Worm (Caenorhabditis elegans): ENCODE results near the gene pgp-3.

DNA sequence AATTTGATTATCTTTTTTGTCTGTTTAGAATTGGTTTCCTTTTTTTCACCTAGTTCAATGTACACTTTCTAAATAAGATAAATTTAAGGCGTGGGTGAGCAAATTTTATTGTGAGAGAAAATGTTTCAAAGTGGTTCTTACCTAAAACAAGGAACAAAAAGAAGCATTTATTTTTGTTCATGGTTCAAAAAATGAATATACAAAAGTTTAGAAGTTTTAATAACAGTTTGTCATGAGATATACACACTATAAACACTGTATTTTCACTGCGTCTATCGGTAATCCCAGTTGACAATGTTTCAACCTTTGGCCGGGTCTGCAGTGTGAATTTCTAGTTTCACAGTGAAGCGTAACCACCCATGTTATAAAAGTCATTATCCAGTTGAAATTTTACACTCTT, 36.6 kb upstream of the pgp-3 start, which contains the start of gene F08G12.11:
- TF ChIP-seq efl-1 (optimal IDR thresholded peaks at IDR 0.05), result no peak
- TF ChIP-seq efl-1 (GFP tag; optimal IDR thresholded peaks at IDR 0.05 in 1 of 2), result no peak
- no peak for TF ChIP-seq dpl-1 (GFP tag; optimal IDR thresholded peaks at IDR 0.05)
- no peak for TF ChIP-seq aly-2 (tag; optimal IDR thresholded peaks at IDR 0.05)
- no peak for TF ChIP-seq skn-1 (tag; optimal IDR thresholded peaks at IDR 0.05)
- TF ChIP-seq lin-39 (tag; optimal IDR thresholded peaks at IDR 0.05), result no peak
- TF ChIP-seq nhr-237 (tag; optimal IDR thresholded peaks at IDR 0.05), result no peak
- no peak for TF ChIP-seq mdl-1 (tag; optimal IDR thresholded peaks at IDR 0.05)
- TF ChIP-seq snpc-4 (tag; optimal IDR thresholded peaks at IDR 0.05), result no peak
- TF ChIP-seq nhr-11 (tag; optimal IDR thresholded peaks at IDR 0.05), result no peak
- no peak for TF ChIP-seq zip-4 (GFP tag; optimal IDR thresholded peaks at IDR 0.05)
- no peak for TF ChIP-seq unc-62 (GFP tag; optimal IDR thresholded peaks at IDR 0.05)
- no peak for TF ChIP-seq nhr-28 (tag; optimal IDR thresholded peaks at IDR 0.05)
- no peak for TF ChIP-seq lin-13 (GFP tag; optimal IDR thresholded peaks at IDR 0.05)
